Fruit fly (Drosophila melanogaster) whole organism, pupa: ENCODE measurements around the gene spn-E.

Experiments used
- CG10348 ChIP-seq: fragments of 200-800 bp; sonication (Bioruptor generic); IDR thresholded peaks from 2 replicates; pipeline ENCODE4 v1.3.6; 2022; ENCODE audit warnings: missing biosample characterization, missing genetic modification characterization
- CG12605 ChIP-seq: fragments of 200-800 bp; sonication (Bioruptor generic); IDR thresholded peaks from 2 replicates; pipeline ENCODE4 v1.3.6; 2022; ENCODE audit warnings: missing biosample characterization, missing genetic modification characterization
- CG13204 ChIP-seq: fragments of 200-800 bp; sonication (Bioruptor generic); optimal IDR thresholded peaks from 2 replicates; lab custom pipeline; 2018; ENCODE audit warnings: missing biosample characterization, mild to moderate bottlenecking, missing genetic modification characterization, moderate library complexity
- CG15710 ChIP-seq: fragments of 200-800 bp; sonication (Bioruptor generic); optimal IDR thresholded peaks from 2 replicates; lab custom pipeline; 2018; ENCODE audit warnings: missing biosample characterization, mild to moderate bottlenecking, missing genetic modification characterization, moderate library complexity
- CG17806 ChIP-seq: fragments of 200-800 bp; sonication (Bioruptor generic); optimal IDR thresholded peaks from 2 replicates; lab custom pipeline; 2018; ENCODE audit warnings: missing biosample characterization, mild to moderate bottlenecking, missing genetic modification characterization, moderate library complexity
- CG32121 ChIP-seq: fragments of 200-800 bp; sonication (Bioruptor generic); IDR thresholded peaks from 2 replicates; pipeline ENCODE4 v1.3.6; 2022; ENCODE audit warnings: missing biosample characterization, missing genetic modification characterization
- CG4496 ChIP-seq: fragments of 200-800 bp; sonication (Bioruptor generic); IDR thresholded peaks from 3 replicates; pipeline ENCODE4 v1.3.6; 2022; ENCODE audit warnings: missing biosample characterization, missing genetic modification characterization
- CG8301 ChIP-seq: fragments of 200-800 bp; sonication (Bioruptor generic); optimal IDR thresholded peaks from 2 replicates; lab custom pipeline; 2018; ENCODE audit warnings: missing biosample characterization, mild to moderate bottlenecking, missing genetic modification characterization
- CG9948 ChIP-seq: fragments of 200-800 bp; sonication (Bioruptor generic); optimal IDR thresholded peaks from 2 replicates; lab custom pipeline; 2018; ENCODE audit warnings: missing biosample characterization, mild to moderate bottlenecking, missing genetic modification characterization, moderate library complexity
- EcR ChIP-seq: fragments of 200-800 bp; sonication (Bioruptor generic); optimal IDR thresholded peaks from 3 replicates; lab custom pipeline; 2019; ENCODE audit warnings: missing biosample characterization, missing genetic modification characterization, mild to moderate bottlenecking, moderate library complexity, missing genetic modification reagents
- Ets98B ChIP-seq: fragments of 200-800 bp; sonication (Bioruptor generic); IDR thresholded peaks from 2 replicates; pipeline ENCODE4 v1.3.6; 2022; ENCODE audit warnings: missing biosample characterization, missing genetic modification characterization
- Pif1A ChIP-seq: fragments of 200-800 bp; sonication (Bioruptor generic); optimal IDR thresholded peaks from 3 replicates; lab custom pipeline; 2016; ENCODE audit warnings: missing biosample characterization, missing genetic modification characterization
- Pif1B ChIP-seq: fragments of 200-800 bp; sonication (Bioruptor generic); optimal IDR thresholded peaks from 3 replicates; lab custom pipeline; 2016; ENCODE audit warnings: missing biosample characterization, missing genetic modification characterization
- Snoo ChIP-seq: fragments of 200-800 bp; sonication (Bioruptor generic); optimal IDR thresholded peaks from 3 replicates; lab custom pipeline; 2017; ENCODE audit warnings: missing biosample characterization, mild to moderate bottlenecking, missing genetic modification characterization, inconsistent platforms
- fd96Ca ChIP-seq: fragments of 200-800 bp; sonication (Bioruptor generic); IDR thresholded peaks from 3 replicates; pipeline ENCODE4 v1.3.6; 2022; ENCODE audit warnings: missing biosample characterization, missing genetic modification characterization
- rn ChIP-seq: fragments of 200-800 bp; sonication (Bioruptor generic); IDR thresholded peaks from 2 replicates; pipeline ENCODE4 v1.3.6; 2022; ENCODE audit warnings: missing biosample characterization, missing genetic modification characterization

The spn-E gene

dm6 chr3R:15872829-15873440, 35.7 kb downstream of the spn-E start:
- TF ChIP-seq CG15710 (tag; lab: Kevin White, UChicago) (no peak), CG8301 (tag; lab: Kevin White, UChicago) (no peak), CG12605 (no peak)
- TF ChIP-seq, all 21 proteins: peak for 0

- no peak for TF ChIP-seq CG9948 (tag; lab: Kevin White, UChicago)
- TF ChIP-seq CG32121 = no peak
- no peak for TF ChIP-seq EcR (GFP tag; lab: Kevin White, UChicago)
- no peak for TF ChIP-seq Snoo
- TF ChIP-seq rn (GFP tag; lab: Robert Waterston, UW) = no peak
- TF ChIP-seq CG13204 (GFP tag; lab: Kevin White, UChicago) = no peak
- TF ChIP-seq CG12605 = no peak
- TF ChIP-seq Pif1A (GFP tag; lab: Kevin White, UChicago) = no peak
- TF ChIP-seq fd96Ca = no peak
- no peak for TF ChIP-seq CG17806 (tag; lab: Kevin White, UChicago)
- TF ChIP-seq CG4496 (GFP tag; lab: Robert Waterston, UW) = no peak; the same call in 1 of the 3 replicates
- no peak for TF ChIP-seq CG10348 (GFP tag; lab: Robert Waterston, UW)
These were observed 38.4 kb downstream of the spn-E start, which contains the start of gene CG31183 for dm6 chr3R:15875611-15876010. TSS of gene CG31183 (minus strand) at chr3R:15875939.

DNA sequence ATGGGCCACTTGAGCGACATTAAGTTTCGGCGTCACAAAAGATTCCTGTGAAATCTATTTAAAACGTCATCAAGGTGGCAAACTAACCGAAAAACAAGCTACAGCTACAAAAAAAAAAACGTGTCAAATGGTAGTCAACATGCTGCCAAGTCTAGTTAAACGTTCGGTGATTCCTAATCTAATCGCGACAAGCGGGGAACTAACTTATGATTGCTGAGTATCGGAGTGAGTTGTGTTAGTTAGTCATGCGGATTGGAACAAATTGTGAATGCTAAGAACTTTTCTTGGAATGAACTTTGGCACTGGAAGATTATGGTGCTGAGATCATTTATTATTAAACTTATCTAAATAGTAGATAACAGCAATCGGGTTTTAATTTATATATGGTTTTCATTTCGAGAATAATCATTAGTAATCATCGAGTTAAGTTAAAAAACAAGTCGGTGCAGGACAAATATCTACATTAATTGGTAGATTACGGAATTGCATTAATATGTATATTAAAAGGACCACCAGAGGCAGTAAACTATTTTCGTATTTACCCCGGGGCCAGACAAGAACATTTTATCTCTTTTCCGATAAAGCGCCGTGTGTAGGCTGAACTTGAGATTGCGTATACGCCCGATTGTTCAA, 54.1 kb downstream of the spn-E start:
- TF ChIP-seq Ets98B (no peak), Pif1B (GFP tag; lab: Kevin White, UChicago) (no peak)
